Fruit fly (Drosophila melanogaster) whole organism, embryonic: ENCODE results near the gene EMC10.
A peak's percentile ranks its signal among the peaks of the same experiment; 100 is the strongest.

Experiments
- Atf3 ChIP-seq: fragments of 200-800 bp; sonication (Bioruptor generic); optimal IDR thresholded peaks from 3 replicates; lab custom pipeline; 2016; ENCODE audit warnings: missing biosample characterization, missing genetic modification characterization
- B-H1 ChIP-seq: fragments of 200-800 bp; sonication (Bioruptor generic); IDR thresholded peaks from 3 replicates; pipeline ENCODE4 v1.3.6; 2022; ENCODE audit warnings: missing biosample characterization, missing genetic modification characterization
- Bgb ChIP-seq: fragments of 200-800 bp; sonication (Bioruptor generic); IDR thresholded peaks from 2 replicates; pipeline ENCODE4 v1.3.6; 2022; ENCODE audit warnings: missing biosample characterization, missing genetic modification characterization; ENCODE audit not compliant: partially characterized antibody
- CG11696 ChIP-seq: fragments of 200-800 bp; sonication (Bioruptor generic); IDR thresholded peaks from 2 replicates; pipeline ENCODE4 v1.3.6; 2022; ENCODE audit warnings: missing biosample characterization, missing genetic modification characterization
- CG18599 ChIP-seq: fragments of 200-800 bp; sonication (Bioruptor generic); optimal IDR thresholded peaks from 3 replicates; lab custom pipeline; 2017; ENCODE audit warnings: missing biosample characterization, missing genetic modification characterization, mild to moderate bottlenecking, moderate library complexity, missing genetic modification reagents
- CG2678 ChIP-seq: fragments of 200-800 bp; sonication (Bioruptor generic); optimal IDR thresholded peaks from 3 replicates; lab custom pipeline; 2019; ENCODE audit warnings: missing biosample characterization, mild to moderate bottlenecking, missing genetic modification characterization, moderate library complexity
- CG33213 ChIP-seq: fragments of 200-800 bp; sonication (Bioruptor generic); optimal IDR thresholded peaks from 3 replicates; lab custom pipeline; 2016; ENCODE audit warnings: missing biosample characterization, missing genetic modification characterization
- CG34376 ChIP-seq: fragments of 200-800 bp; sonication (Bioruptor generic); optimal IDR thresholded peaks from 2 replicates; lab custom pipeline; 2018; ENCODE audit warnings: missing biosample characterization, mild to moderate bottlenecking, missing genetic modification characterization
- CG3995 ChIP-seq: fragments of 200-800 bp; sonication (Bioruptor generic); optimal IDR thresholded peaks from 3 replicates; lab custom pipeline; 2016; ENCODE audit warnings: missing biosample characterization, missing genetic modification characterization
- CG42726 ChIP-seq: fragments of 200-800 bp; sonication (Bioruptor generic); IDR thresholded peaks from 2 replicates; pipeline ENCODE4 v1.3.6; 2022; ENCODE audit warnings: missing biosample characterization, missing genetic modification characterization; ENCODE audit not compliant: partially characterized antibody
- CG4328 ChIP-seq: fragments of 200-800 bp; sonication (Bioruptor generic); optimal IDR thresholded peaks from 3 replicates; lab custom pipeline; 2017; ENCODE audit warnings: missing biosample characterization, missing genetic modification reagents, missing genetic modification characterization
- CG4730 ChIP-seq: fragments of 200-800 bp; sonication (Bioruptor generic); IDR thresholded peaks from 2 replicates; pipeline ENCODE4 v1.3.6; 2022; ENCODE audit warnings: missing biosample characterization, missing genetic modification characterization
- CG6791 ChIP-seq: fragments of 200-800 bp; sonication (Bioruptor generic); IDR thresholded peaks from 3 replicates; pipeline ENCODE4 v1.3.6; 2022; ENCODE audit warnings: missing biosample characterization, missing genetic modification characterization; ENCODE audit not compliant: partially characterized antibody
- CG9797 ChIP-seq: fragments of 200-800 bp; sonication (Bioruptor generic); optimal IDR thresholded peaks from 3 replicates; lab custom pipeline; 2018; ENCODE audit warnings: missing biosample characterization, mild to moderate bottlenecking, missing genetic modification characterization
- CHES-1-like ChIP-seq: fragments of 200-800 bp; sonication (Bioruptor generic); optimal IDR thresholded peaks from 2 replicates; lab custom pipeline; 2016; ENCODE audit warnings: missing biosample characterization, missing genetic modification characterization
- CTCF ChIP-seq: fragments of 200-800 bp; sonication (Bioruptor generic); optimal IDR thresholded peaks from 2 replicates; lab custom pipeline; 2017; ENCODE audit warnings: missing biosample characterization, mild to moderate bottlenecking, missing genetic modification characterization, moderate library complexity
- D ChIP-seq, 2 experiments: fragments of 200-800 bp in 1 of 2; fragments of >200 bp in 1 of 2; sonication (Bioruptor generic) in 1 of 2; optimal IDR thresholded peaks; 2 replicates in 1 of 2; 3 replicates in 1 of 2; lab custom pipeline; 2017; ENCODE audit warnings: mild to moderate bottlenecking in 1 of 2, missing biosample characterization in 1 of 2, missing genetic modification characterization in 1 of 2, missing genetic modification reagents in 1 of 2
- Dp ChIP-seq: fragments of 200-800 bp; sonication (Bioruptor generic); optimal IDR thresholded peaks from 2 replicates; lab custom pipeline; 2018; ENCODE audit warnings: missing biosample characterization, mild to moderate bottlenecking, missing genetic modification characterization, moderate library complexity
- E2f2 ChIP-seq: fragments of 200-800 bp; sonication (Bioruptor generic); IDR thresholded peaks from 2 replicates; pipeline ENCODE4 v1.3.6; 2022; ENCODE audit warnings: missing biosample characterization, missing genetic modification characterization
- GATAe ChIP-seq: fragments of 200-800 bp; sonication (Bioruptor generic); conservative IDR thresholded peaks from 2 replicates; pipeline ENCODE4 v1.3.6; 2022; ENCODE audit warnings: missing biosample characterization, missing genetic modification characterization
- Gug ChIP-seq: fragments of 200-800 bp; sonication (Bioruptor generic); IDR thresholded peaks from 4 replicates; pipeline ENCODE4 v1.3.6; 2022; ENCODE audit warnings: missing biosample characterization, missing genetic modification characterization
- HLH4C ChIP-seq: fragments of 200-800 bp; sonication (Bioruptor generic); IDR thresholded peaks from 3 replicates; pipeline ENCODE4 v1.3.6; 2022; ENCODE audit warnings: missing biosample characterization, missing genetic modification characterization; ENCODE audit not compliant: partially characterized antibody
- MBD-R2 ChIP-seq: fragments of 200-800 bp; sonication (Bioruptor generic); IDR thresholded peaks from 2 replicates; pipeline ENCODE4 v1.3.6; 2022; ENCODE audit warnings: missing biosample characterization, missing genetic modification characterization
- Meics ChIP-seq: fragments of 200-800 bp; sonication (Bioruptor generic); optimal IDR thresholded peaks from 2 replicates; lab custom pipeline; 2017; ENCODE audit warnings: missing biosample characterization, mild to moderate bottlenecking, missing genetic modification characterization
- Myb ChIP-seq: fragments of 200-800 bp; sonication (Bioruptor generic); optimal IDR thresholded peaks from 2 replicates; lab custom pipeline; 2016; ENCODE audit warnings: missing biosample characterization, missing genetic modification characterization
- Nf-YB ChIP-seq: fragments of 200-800 bp; sonication (Bioruptor generic); optimal IDR thresholded peaks from 3 replicates; lab custom pipeline; 2019; ENCODE audit warnings: missing biosample characterization, mild to moderate bottlenecking, missing genetic modification characterization, moderate library complexity
- Opbp ChIP-seq: fragments of 200-800 bp; sonication (Bioruptor generic); IDR thresholded peaks from 3 replicates; pipeline ENCODE4 v1.3.6; 2022; ENCODE audit warnings: missing biosample characterization, missing genetic modification characterization; ENCODE audit not compliant: partially characterized antibody
- Pdp1 ChIP-seq, 2 experiments: fragments of 200-800 bp; sonication (Bioruptor generic); optimal IDR thresholded peaks; 3 replicates each; lab custom pipeline; 2016; ENCODE audit warnings: missing biosample characterization in 2 of 2, missing genetic modification characterization in 2 of 2, mild to moderate bottlenecking in 1 of 2, moderate library complexity in 1 of 2
- Sox100B ChIP-seq: fragments of 200-800 bp; sonication (Bioruptor generic); optimal IDR thresholded peaks from 3 replicates; lab custom pipeline; 2018; ENCODE audit warnings: missing biosample characterization, mild to moderate bottlenecking, missing genetic modification characterization
- Sry-δ ChIP-seq: fragments of 200-800 bp; sonication (Bioruptor generic); optimal IDR thresholded peaks from 2 replicates; lab custom pipeline; 2016; ENCODE audit warnings: missing biosample characterization, missing genetic modification characterization
- Stat92E ChIP-seq, 3 experiments: fragments of >200 bp in 2 of 3; fragments of 200-800 bp in 1 of 3; sonication (Bioruptor generic) in 1 of 3; optimal IDR thresholded peaks; 2 replicates each; lab custom pipeline; 2017 to 2019; ENCODE audit warnings: missing biosample characterization in 3 of 3, missing genetic modification characterization in 3 of 3, mild to moderate bottlenecking in 1 of 3, moderate library complexity in 1 of 3
- Usf ChIP-seq: fragments of 200-800 bp; sonication (Bioruptor generic); optimal IDR thresholded peaks from 2 replicates; lab custom pipeline; 2017; ENCODE audit warnings: missing genotype, missing biosample characterization, missing genetic modification characterization
- ato ChIP-seq: fragments of 200-800 bp; sonication (Bioruptor generic); IDR thresholded peaks from 2 replicates; pipeline ENCODE4 v1.3.6; 2022; ENCODE audit warnings: missing biosample characterization, missing genetic modification characterization; ENCODE audit not compliant: partially characterized antibody
- bbx ChIP-seq: fragments of 200-800 bp; sonication (Bioruptor generic); IDR thresholded peaks from 2 replicates; pipeline ENCODE4 v1.3.6; 2022; ENCODE audit warnings: missing biosample characterization, missing genetic modification characterization; ENCODE audit not compliant: partially characterized antibody
- chinmo ChIP-seq: fragments of 200-800 bp; sonication (Bioruptor generic); IDR thresholded peaks from 4 replicates; pipeline ENCODE4 v1.3.6; 2022; ENCODE audit warnings: missing biosample characterization, missing genetic modification characterization; ENCODE audit not compliant: partially characterized antibody
- crol ChIP-seq: fragments of 200-800 bp; sonication (Bioruptor generic); IDR thresholded peaks from 2 replicates; pipeline ENCODE4 v1.3.6; 2022; ENCODE audit warnings: missing biosample characterization, missing genetic modification characterization
- crp ChIP-seq, 2 experiments: fragments of 200-800 bp; sonication (Bioruptor generic); optimal IDR thresholded peaks; 2 replicates in 1 of 2; 3 replicates in 1 of 2; lab custom pipeline; 2017; ENCODE audit warnings: missing biosample characterization in 2 of 2, missing genetic modification characterization in 2 of 2, mild to moderate bottlenecking in 1 of 2, moderate library complexity in 1 of 2
- dimm ChIP-seq: fragments of 200-800 bp; sonication (Bioruptor generic); IDR thresholded peaks from 2 replicates; pipeline ENCODE4 v1.3.6; 2022; ENCODE audit warnings: missing biosample characterization, missing genetic modification characterization
- ind ChIP-seq: fragments of 200-800 bp; sonication (Bioruptor generic); optimal IDR thresholded peaks from 3 replicates; lab custom pipeline; 2016; ENCODE audit warnings: missing biosample characterization, missing genetic modification characterization
- inv ChIP-seq: fragments of 200-800 bp; sonication (Bioruptor generic); IDR thresholded peaks from 2 replicates; pipeline ENCODE4 v1.3.6; 2022; ENCODE audit warnings: missing biosample characterization, missing genetic modification characterization; ENCODE audit not compliant: partially characterized antibody
- knrl ChIP-seq: fragments of 200-800 bp; sonication (Bioruptor generic); IDR thresholded peaks from 3 replicates; pipeline ENCODE4 v1.3.6; 2022; ENCODE audit warnings: missing biosample characterization, missing genetic modification characterization; ENCODE audit not compliant: partially characterized antibody
- nerfin-1 ChIP-seq: fragments of 200-800 bp; sonication (Bioruptor generic); optimal IDR thresholded peaks from 3 replicates; lab custom pipeline; 2019; ENCODE audit warnings: missing biosample characterization, mild to moderate bottlenecking, missing genetic modification characterization, moderate library complexity
- nmo ChIP-seq: fragments of 200-800 bp; sonication (Bioruptor generic); optimal IDR thresholded peaks from 2 replicates; lab custom pipeline; 2018; ENCODE audit warnings: missing biosample characterization, mild to moderate bottlenecking, missing genetic modification characterization, moderate library complexity
- odd ChIP-seq: fragments of 200-800 bp; sonication (Bioruptor generic); optimal IDR thresholded peaks from 2 replicates; lab custom pipeline; 2017; ENCODE audit warnings: missing biosample characterization, mild to moderate bottlenecking, missing genetic modification characterization
- pnt ChIP-seq: fragments of 200-800 bp; sonication (Bioruptor generic); optimal IDR thresholded peaks from 3 replicates; lab custom pipeline; 2016; ENCODE audit warnings: missing biosample characterization, missing genetic modification characterization
- slbo ChIP-seq: fragments of 200-800 bp; sonication (Bioruptor generic); IDR thresholded peaks from 2 replicates; pipeline ENCODE4 v1.3.6; 2022; ENCODE audit warnings: missing biosample characterization, missing genetic modification characterization
- sqz ChIP-seq: fragments of 200-800 bp; sonication (Bioruptor generic); optimal IDR thresholded peaks from 3 replicates; lab custom pipeline; 2018; ENCODE audit warnings: missing biosample characterization, mild to moderate bottlenecking, missing genetic modification characterization

EMC10 gene

DNA sequence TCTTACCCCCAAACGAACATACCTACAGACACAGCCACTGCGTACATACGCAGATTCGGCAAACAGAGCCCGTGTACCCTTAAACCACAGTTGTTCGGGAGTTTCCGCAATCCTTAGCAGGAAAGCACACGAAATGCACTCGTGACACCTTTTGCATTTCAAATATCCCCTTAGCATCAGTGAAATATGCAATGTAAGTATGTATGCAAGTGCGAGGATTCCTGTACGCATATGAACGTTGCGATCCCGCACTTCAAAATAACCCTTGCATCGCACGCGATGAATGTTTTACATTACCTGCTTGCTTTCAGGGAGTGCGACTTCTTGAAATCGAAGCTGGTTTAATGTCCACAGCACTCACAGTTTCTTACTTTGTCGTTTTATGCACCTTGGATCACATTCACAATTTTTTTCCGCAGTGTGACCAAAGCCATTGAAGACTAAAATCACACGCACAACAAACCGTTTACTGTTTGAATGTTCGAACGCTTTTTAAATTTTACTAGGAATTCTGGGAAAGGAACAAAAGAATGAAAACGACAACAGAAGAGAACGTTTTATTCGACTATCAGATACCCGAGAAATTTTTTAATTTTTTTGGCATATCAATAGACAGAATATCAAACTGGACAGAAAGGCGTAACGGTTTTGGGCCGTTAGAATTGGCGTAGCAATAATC is 40.5 kb upstream of the EMC10 start, which contains the start of gene Mkrn1 (continued):
- peak; percentile 67 for TF ChIP-seq D (optimal IDR thresholded peaks at IDR 0.05; lab: Kevin White, UChicago)
- TF ChIP-seq D (GFP tag; optimal IDR thresholded peaks at IDR 0.05; lab: Kevin White, UChicago), result no peak
- no peak for TF ChIP-seq CG11696 (GFP tag; lab: Robert Waterston, UW)
- peak; percentile 81 for TF ChIP-seq CG9797 (GFP tag; lab: Kevin White, UChicago)
- TF ChIP-seq Bgb (GFP tag; lab: Robert Waterston, UW), result peak; percentile 84
- TF ChIP-seq E2f2 (GFP tag; lab: Robert Waterston, UW), result peak; percentile 44
- TF ChIP-seq dimm, result no peak
- no peak for TF ChIP-seq slbo
- TF ChIP-seq crp (GFP tag; optimal IDR thresholded peaks at IDR 0.05; lab: Kevin White, UChicago), result peak in 1 of 2 experiments; percentile 1
- peak; percentile 66 for TF ChIP-seq CG33213 (GFP tag; lab: Kevin White, UChicago)
- TF ChIP-seq HLH4C (GFP tag; lab: Robert Waterston, UW), result peak; percentile 97
- peak; percentile 58; the same call in 1 of the 2 replicates for TF ChIP-seq inv
- TF ChIP-seq B-H1 (GFP tag; lab: Robert Waterston, UW), result no peak
- TF ChIP-seq CG34376 (GFP tag; lab: Kevin White, UChicago), result peak; percentile 5
- TF ChIP-seq MBD-R2 (GFP tag; lab: Robert Waterston, UW), result peak; percentile 65
- TF ChIP-seq odd (GFP tag; lab: Kevin White, UChicago), result no peak
- no peak for TF ChIP-seq crol (GFP tag; lab: Robert Waterston, UW)
- TF ChIP-seq Stat92E (GFP tag; optimal IDR thresholded peaks at IDR 0.05; lab: Kevin White, UChicago), result peak in 1 of 3 experiments; percentile 58
- TF ChIP-seq CG18599 (GFP tag; lab: Kevin White, UChicago), result no peak
- TF ChIP-seq GATAe (GFP tag; lab: Robert Waterston, UW), result no peak
- TF ChIP-seq ind, result no peak
- peak; percentile 93 for TF ChIP-seq Myb (GFP tag; lab: Kevin White, UChicago)
- TF ChIP-seq Gug (GFP tag; lab: Robert Waterston, UW), result no peak
- no peak for TF ChIP-seq CG4328
- TF ChIP-seq CG2678 (tag; lab: Kevin White, UChicago), result no peak
- no peak for TF ChIP-seq Meics (GFP tag; lab: Kevin White, UChicago)
- peak; percentile 38 for TF ChIP-seq Dp (GFP tag; lab: Kevin White, UChicago)
- TF ChIP-seq Opbp, result peak; percentile 79
- peak in 1 of 2 experiments; percentile 21 for TF ChIP-seq Pdp1 (GFP tag; optimal IDR thresholded peaks at IDR 0.05; lab: Kevin White, UChicago)
- TF ChIP-seq knrl (GFP tag; lab: Robert Waterston, UW), result peak; percentile 58; the same call in 2 of the 3 replicates
- no peak for TF ChIP-seq Sox100B
- no peak for TF ChIP-seq pnt
- no peak for TF ChIP-seq CG4730
- TF ChIP-seq CTCF (GFP tag; lab: Kevin White, UChicago), result peak; percentile 12
- 0 out of 4 replicates have a peak, but pooled peaks have one; percentile 71 for TF ChIP-seq chinmo (GFP tag; lab: Robert Waterston, UW)
- peak; percentile 94 for TF ChIP-seq CG6791
- TF ChIP-seq bbx, result peak; percentile 77
- peak; percentile 33 for TF ChIP-seq nmo (GFP tag; lab: Kevin White, UChicago)
- no peak for TF ChIP-seq Nf-YB (GFP tag; lab: Kevin White, UChicago)
- TF ChIP-seq Usf (GFP tag; lab: Kevin White, UChicago), result no peak
- no peak for TF ChIP-seq sqz (GFP tag; lab: Kevin White, UChicago)
- TF ChIP-seq ato (GFP tag; lab: Robert Waterston, UW), result peak; percentile 79
- TF ChIP-seq CG3995 (GFP tag; lab: Kevin White, UChicago), result peak; percentile 43
- TF ChIP-seq nerfin-1 (tag; lab: Kevin White, UChicago), result peak; percentile 89
- peak; percentile 51; the same call in 1 of the 2 replicates for TF ChIP-seq CG42726 (GFP tag; lab: Robert Waterston, UW)
- TF ChIP-seq CHES-1-like (GFP tag; lab: Kevin White, UChicago), result peak; percentile 31
- peak; percentile 46 for TF ChIP-seq Sry-δ (GFP tag; lab: Kevin White, UChicago)
- TF ChIP-seq Atf3 (GFP tag; lab: Kevin White, UChicago), result no peak
